Fruit fly (Drosophila melanogaster) whole organism: Measurements from ENCODE around the gene Xport-B.

Experiments
- CG8478 ChIP-seq: fragments of >200 bp; optimal IDR thresholded peaks from 2 replicates; lab custom pipeline; 2018; ENCODE audit warnings: inconsistent platforms
- Dll ChIP-seq: fragments of >200 bp; optimal IDR thresholded peaks from 2 replicates; lab custom pipeline; 2017

dm6 chr3R:19935777-19936125, 20.5 kb upstream of the Xport-B start:
- no peak for TF ChIP-seq CG8478 (lab: Kevin White, UChicago)
- TF ChIP-seq Dll, result no peak
